Fruit fly (Drosophila melanogaster) whole organism, embryonic: ENCODE measurements around the gene CG42525.

Experiments
- Aef1 ChIP-seq: fragments of 200-800 bp; sonication (Bioruptor generic); IDR thresholded peaks from 3 replicates; pipeline ENCODE4 v1.3.6; 2022; ENCODE audit warnings: missing biosample characterization, missing genetic modification characterization
- Bdp1 ChIP-seq: fragments of 200-800 bp; sonication (Bioruptor generic); optimal IDR thresholded peaks from 3 replicates; lab custom pipeline; 2016; ENCODE audit warnings: missing biosample characterization, missing genetic modification characterization
- CG10959 ChIP-seq: fragments of 200-800 bp; sonication (Bioruptor generic); IDR thresholded peaks from 2 replicates; pipeline ENCODE4 v1.3.6; 2022; ENCODE audit warnings: missing biosample characterization, missing genetic modification characterization
- CG11398 ChIP-seq: fragments of 200-800 bp; sonication (Bioruptor generic); optimal IDR thresholded peaks from 2 replicates; lab custom pipeline; 2016; ENCODE audit warnings: missing biosample characterization, missing genetic modification characterization
- CG14965 ChIP-seq: fragments of 200-800 bp; sonication (Bioruptor generic); optimal IDR thresholded peaks from 2 replicates; lab custom pipeline; 2016; ENCODE audit warnings: missing biosample characterization, missing genetic modification characterization, borderline replicate concordance
- CG17385 ChIP-seq: fragments of 200-800 bp; sonication (Bioruptor generic); optimal IDR thresholded peaks from 3 replicates; lab custom pipeline; 2018; ENCODE audit warnings: missing biosample characterization, mild to moderate bottlenecking, missing genetic modification characterization
- CG1832 ChIP-seq: fragments of 200-800 bp; sonication (Bioruptor generic); optimal IDR thresholded peaks from 2 replicates; lab custom pipeline; 2017; ENCODE audit warnings: missing biosample characterization, mild to moderate bottlenecking, missing genetic modification characterization, inconsistent platforms
- CG2678 ChIP-seq: fragments of 200-800 bp; sonication (Bioruptor generic); optimal IDR thresholded peaks from 3 replicates; lab custom pipeline; 2019; ENCODE audit warnings: missing biosample characterization, mild to moderate bottlenecking, missing genetic modification characterization, moderate library complexity
- CG31388 ChIP-seq: fragments of 200-800 bp; sonication (Bioruptor generic); optimal IDR thresholded peaks from 2 replicates; lab custom pipeline; 2016; ENCODE audit warnings: missing biosample characterization, missing genetic modification characterization
- CG3838 ChIP-seq: fragments of 200-800 bp; sonication (Bioruptor generic); optimal IDR thresholded peaks from 3 replicates; lab custom pipeline; 2016; ENCODE audit warnings: missing biosample characterization, missing genetic modification characterization
- CG4360 ChIP-seq: fragments of 200-800 bp; sonication (Bioruptor generic); IDR thresholded peaks from 2 replicates; pipeline ENCODE4 v1.3.6; 2022; ENCODE audit warnings: missing biosample characterization, missing genetic modification characterization
- CG4707 ChIP-seq: fragments of 200-800 bp; sonication (Bioruptor generic); optimal IDR thresholded peaks from 2 replicates; lab custom pipeline; 2018; ENCODE audit warnings: missing biosample characterization, mild to moderate bottlenecking, missing genetic modification characterization, moderate library complexity
- CG4820 ChIP-seq: fragments of 200-800 bp; sonication (Bioruptor generic); optimal IDR thresholded peaks from 3 replicates; lab custom pipeline; 2016; ENCODE audit warnings: missing biosample characterization, missing genetic modification characterization
- CG7928 ChIP-seq: fragments of 200-800 bp; sonication (Bioruptor generic); optimal IDR thresholded peaks from 2 replicates; lab custom pipeline; 2017; ENCODE audit warnings: missing biosample characterization, mild to moderate bottlenecking, missing genetic modification characterization
- CG8359 ChIP-seq: fragments of 200-800 bp; sonication (Bioruptor generic); optimal IDR thresholded peaks from 2 replicates; lab custom pipeline; 2017; ENCODE audit warnings: missing biosample characterization, mild to moderate bottlenecking, missing genetic modification characterization, borderline replicate concordance
- CG8944 ChIP-seq: fragments of 200-800 bp; sonication (Bioruptor generic); optimal IDR thresholded peaks from 3 replicates; lab custom pipeline; 2016; ENCODE audit warnings: missing biosample characterization, missing genetic modification characterization
- CG9215 ChIP-seq: fragments of 200-800 bp; sonication (Bioruptor generic); IDR thresholded peaks from 2 replicates; pipeline ENCODE4 v1.3.6; 2022; ENCODE audit warnings: missing biosample characterization, missing genetic modification characterization
- CG9876 ChIP-seq: fragments of 200-800 bp; sonication (Bioruptor generic); optimal IDR thresholded peaks from 2 replicates; lab custom pipeline; 2016; ENCODE audit warnings: missing biosample characterization, missing genetic modification characterization
- D ChIP-seq, 2 experiments: fragments of 200-800 bp in 1 of 2; fragments of >200 bp in 1 of 2; sonication (Bioruptor generic) in 1 of 2; optimal IDR thresholded peaks; 2 replicates in 1 of 2; 3 replicates in 1 of 2; lab custom pipeline; 2017; ENCODE audit warnings: mild to moderate bottlenecking in 1 of 2, missing biosample characterization in 1 of 2, missing genetic modification characterization in 1 of 2, missing genetic modification reagents in 1 of 2
- Dfd ChIP-seq, 2 experiments: fragments of >200 bp; optimal IDR thresholded peaks; 2 replicates each; lab custom pipeline; 2017; ENCODE audit warnings: missing biosample characterization in 2 of 2, missing genetic modification characterization in 2 of 2
- Dip3 ChIP-seq: fragments of 200-800 bp; sonication (Bioruptor generic); optimal IDR thresholded peaks from 3 replicates; lab custom pipeline; 2016; ENCODE audit warnings: missing biosample characterization, missing genetic modification characterization
- MBD-R2 ChIP-seq: fragments of 200-800 bp; sonication (Bioruptor generic); IDR thresholded peaks from 2 replicates; pipeline ENCODE4 v1.3.6; 2022; ENCODE audit warnings: missing biosample characterization, missing genetic modification characterization
- Meics ChIP-seq: fragments of 200-800 bp; sonication (Bioruptor generic); optimal IDR thresholded peaks from 2 replicates; lab custom pipeline; 2017; ENCODE audit warnings: missing biosample characterization, mild to moderate bottlenecking, missing genetic modification characterization
- Ptx1 ChIP-seq: fragments of 200-800 bp; sonication (Bioruptor generic); IDR thresholded peaks from 2 replicates; pipeline ENCODE4 v1.3.6; 2022; ENCODE audit warnings: missing biosample characterization, missing genetic modification characterization
- Rx ChIP-seq: fragments of 200-800 bp; sonication (Bioruptor generic); IDR thresholded peaks from 2 replicates; pipeline ENCODE4 v1.3.6; 2022; ENCODE audit warnings: missing biosample characterization, missing genetic modification characterization
- Scr ChIP-seq: fragments of 200-800 bp; sonication (Bioruptor generic); IDR thresholded peaks from 2 replicates; pipeline ENCODE4 v1.3.6; 2022; ENCODE audit warnings: missing biosample characterization, missing genetic modification characterization; ENCODE audit not compliant: partially characterized antibody
- Ssrp ChIP-seq: fragments of 200-800 bp; sonication (Bioruptor generic); optimal IDR thresholded peaks from 2 replicates; lab custom pipeline; 2018; ENCODE audit warnings: missing biosample characterization, mild to moderate bottlenecking, missing genetic modification characterization, moderate library complexity
- cato ChIP-seq: fragments of 200-800 bp; sonication (Bioruptor generic); optimal IDR thresholded peaks from 2 replicates; lab custom pipeline; 2016; ENCODE audit warnings: missing biosample characterization, missing genetic modification characterization, borderline replicate concordance
- cwo ChIP-seq: fragments of 200-800 bp; sonication (Bioruptor generic); optimal IDR thresholded peaks from 3 replicates; lab custom pipeline; 2017; ENCODE audit warnings: missing biosample characterization, missing genetic modification characterization, mild to moderate bottlenecking, moderate library complexity, missing genetic modification reagents
- dan ChIP-seq: fragments of 200-800 bp; sonication (Bioruptor generic); IDR thresholded peaks from 2 replicates; pipeline ENCODE4 v1.3.6; 2022; ENCODE audit warnings: missing biosample characterization, missing genetic modification characterization
- en ChIP-seq: fragments of 200-800 bp; sonication (Bioruptor generic); optimal IDR thresholded peaks from 2 replicates; lab custom pipeline; 2016; ENCODE audit warnings: missing biosample characterization, missing genetic modification characterization
- fd3F ChIP-seq: fragments of 200-800 bp; sonication (Bioruptor generic); optimal IDR thresholded peaks from 2 replicates; lab custom pipeline; 2018; ENCODE audit warnings: missing biosample characterization, mild to moderate bottlenecking, missing genetic modification characterization, moderate library complexity
- fru ChIP-seq: fragments of >200 bp; optimal IDR thresholded peaks from 2 replicates; lab custom pipeline; 2017
- ftz-f1 ChIP-seq: fragments of 200-800 bp; sonication (Bioruptor generic); optimal IDR thresholded peaks from 2 replicates; lab custom pipeline; 2016; ENCODE audit warnings: missing biosample characterization, missing genetic modification characterization
- hkb ChIP-seq, 2 experiments: fragments of 200-800 bp in 1 of 2; fragments of >200 bp in 1 of 2; sonication (Bioruptor generic) in 1 of 2; IDR thresholded peaks in 1 of 2; optimal IDR thresholded peaks in 1 of 2; 2 replicates each; pipeline versions ENCODE4 v1.3.6 to Lab custom; 2017 to 2022; ENCODE audit warnings: missing biosample characterization in 1 of 2, missing genetic modification characterization in 1 of 2
- inv ChIP-seq: fragments of 200-800 bp; sonication (Bioruptor generic); IDR thresholded peaks from 2 replicates; pipeline ENCODE4 v1.3.6; 2022; ENCODE audit warnings: missing biosample characterization, missing genetic modification characterization; ENCODE audit not compliant: partially characterized antibody
- jing ChIP-seq: fragments of 200-800 bp; sonication (Bioruptor generic); optimal IDR thresholded peaks from 2 replicates; lab custom pipeline; 2018; ENCODE audit warnings: missing biosample characterization, mild to moderate bottlenecking, missing genetic modification characterization
- lmd ChIP-seq: fragments of 200-800 bp; sonication (Bioruptor generic); IDR thresholded peaks from 2 replicates; pipeline ENCODE4 v1.3.6; 2022; ENCODE audit warnings: missing biosample characterization, missing genetic modification characterization
- lola ChIP-seq, 3 experiments: fragments of >200 bp in 2 of 3; fragments of 200-800 bp in 1 of 3; sonication (Bioruptor generic) in 1 of 3; optimal IDR thresholded peaks; 2 replicates each; lab custom pipeline; 2017 to 2019; ENCODE audit warnings: missing biosample characterization in 3 of 3, missing genetic modification characterization in 3 of 3, mild to moderate bottlenecking in 1 of 3, moderate library complexity in 1 of 3
- oc ChIP-seq: fragments of 200-800 bp; sonication (Bioruptor generic); optimal IDR thresholded peaks from 2 replicates; lab custom pipeline; 2018; ENCODE audit warnings: missing biosample characterization, mild to moderate bottlenecking, missing genetic modification characterization, moderate library complexity
- onecut ChIP-seq: fragments of 200-800 bp; sonication (Bioruptor generic); IDR thresholded peaks from 2 replicates; pipeline ENCODE4 v1.3.6; 2022; ENCODE audit warnings: missing biosample characterization, missing genetic modification characterization
- otp ChIP-seq: fragments of 200-800 bp; sonication (Bioruptor generic); IDR thresholded peaks from 3 replicates; pipeline ENCODE4, ENCODE4 v1.3.6; 2022; ENCODE audit warnings: missing biosample characterization, missing genetic modification characterization
- peb ChIP-seq: fragments of 200-800 bp; sonication (Bioruptor generic); IDR thresholded peaks from 2 replicates; pipeline ENCODE4 v1.3.6; 2022; ENCODE audit warnings: missing biosample characterization, missing genetic modification characterization
- pita ChIP-seq: fragments of 200-800 bp; sonication (Bioruptor generic); optimal IDR thresholded peaks from 2 replicates; lab custom pipeline; 2017; ENCODE audit warnings: missing biosample characterization, mild to moderate bottlenecking, missing genetic modification characterization
- pnt ChIP-seq: fragments of 200-800 bp; sonication (Bioruptor generic); optimal IDR thresholded peaks from 3 replicates; lab custom pipeline; 2016; ENCODE audit warnings: missing biosample characterization, missing genetic modification characterization
- sens ChIP-seq: fragments of 200-800 bp; sonication (Bioruptor generic); peaks from one replicate; lab custom pipeline; 2016; ENCODE audit warnings: missing biosample characterization, missing genetic modification characterization
- sug ChIP-seq: fragments of 200-800 bp; optimal IDR thresholded peaks from 2 replicates; lab custom pipeline; 2019; ENCODE audit warnings: missing biosample characterization, mild to moderate bottlenecking, missing genetic modification characterization, moderate library complexity
- trem ChIP-seq: fragments of 200-800 bp; optimal IDR thresholded peaks from 3 replicates; lab custom pipeline; 2019; ENCODE audit warnings: missing biosample characterization, mild to moderate bottlenecking, missing genetic modification characterization, moderate library complexity
- twi ChIP-seq: fragments of 200-800 bp; optimal IDR thresholded peaks from 2 replicates; lab custom pipeline; 2019; ENCODE audit warnings: missing biosample characterization, mild to moderate bottlenecking, missing genetic modification characterization, moderate library complexity
- yki ChIP-seq: fragments of >200 bp; optimal IDR thresholded peaks from 3 replicates; lab custom pipeline; 2018

The CG42525 gene

dm6 chr3L:3192912-3193311, 3.4 kb upstream of the CG42525 start, which contains the start of gene Hsp83 (continued):
- TF ChIP-seq CG4360 (GFP tag; lab: Robert Waterston, UW) (peak; percentile 74), pita (GFP tag; lab: Kevin White, UChicago) (peak; percentile 6), en (GFP tag; lab: Kevin White, UChicago) (peak; percentile 91), CG7928 (GFP tag; lab: Kevin White, UChicago) (peak; percentile 99), Bdp1 (peak; percentile 89), lmd (peak; percentile 80), cato (peak; percentile 66), hkb (optimal IDR thresholded peaks at IDR 0.05; lab: Kevin White, UChicago) (no peak), hkb (GFP tag; IDR thresholded peaks at IDR 0.05; lab: Robert Waterston, UW) (peak; percentile 96), otp (GFP tag; lab: Robert Waterston, UW) (peak; percentile 98), CG17385 (GFP tag; lab: Kevin White, UChicago) (peak; percentile 96), CG9215 (GFP tag; lab: Robert Waterston, UW) (peak; percentile 60), CG10959 (GFP tag; lab: Robert Waterston, UW) (peak; percentile 81), CG8359 (GFP tag; lab: Kevin White, UChicago) (peak; percentile 93), CG9876 (peak; percentile 89), fd3F (GFP tag; lab: Kevin White, UChicago) (peak; percentile 86), CG11398 (GFP tag; lab: Kevin White, UChicago) (peak; percentile 95), CG4820 (GFP tag; lab: Kevin White, UChicago) (peak; percentile 76), CG2678 (tag; lab: Kevin White, UChicago) (peak; percentile 91), Meics (peak; percentile 99), dan (no peak), CG3838 (GFP tag; lab: Kevin White, UChicago) (peak; percentile 52), fru (no peak), Aef1 (GFP tag; lab: Robert Waterston, UW) (peak; percentile 65), CG8944 (GFP tag; lab: Kevin White, UChicago) (peak; percentile 69), trem (tag; lab: Kevin White, UChicago) (peak; percentile 83), Rx (GFP tag; lab: Robert Waterston, UW) (peak; percentile 91), sug (tag; lab: Kevin White, UChicago) (peak; percentile 92), lola (GFP tag; optimal IDR thresholded peaks at IDR 0.05; lab: Kevin White, UChicago) (peak in 1 of 3 experiments; percentile 59), CG4707 (GFP tag; lab: Kevin White, UChicago) (peak; percentile 98), twi (tag; lab: Kevin White, UChicago) (peak; percentile 76), Ssrp (tag; lab: Kevin White, UChicago) (peak; percentile 58), ftz-f1 (GFP tag; lab: Kevin White, UChicago) (peak; percentile 80), yki (lab: Kevin White, UChicago) (no peak), sens (peak; percentile 97), D (optimal IDR thresholded peaks at IDR 0.05; lab: Kevin White, UChicago) (no peak), D (GFP tag; optimal IDR thresholded peaks at IDR 0.05; lab: Kevin White, UChicago) (peak; percentile 95), Scr (GFP tag; lab: Robert Waterston, UW) (no peak), Ptx1 (GFP tag; lab: Robert Waterston, UW) (peak; percentile 73), onecut (GFP tag; lab: Robert Waterston, UW) (peak; percentile 96), jing (GFP tag; lab: Kevin White, UChicago) (peak; percentile 79), CG1832 (GFP tag; lab: Kevin White, UChicago) (no peak), MBD-R2 (GFP tag; lab: Robert Waterston, UW) (peak; percentile 55; the same call in 1 of the 2 replicates), Dfd (GFP tag; optimal IDR thresholded peaks at IDR 0.05; lab: Kevin White, UChicago) (no peak), pnt (peak; percentile 30), oc (tag; lab: Kevin White, UChicago) (peak; percentile 92), Dip3 (GFP tag; lab: Kevin White, UChicago) (peak; percentile 86), CG31388 (GFP tag; lab: Kevin White, UChicago) (peak; percentile 58), CG14965 (peak; percentile 93), inv (GFP tag; lab: Robert Waterston, UW) (no peak), cwo (GFP tag; lab: Kevin White, UChicago) (peak; percentile 93), peb (GFP tag; lab: Robert Waterston, UW) (0 out of 2 replicates have a peak, but pooled peaks have one; percentile 62)
